Fruit fly (Drosophila melanogaster) whole organism, adult: ENCODE data around the gene CG17781.

Source experiments
- CG11617 ChIP-seq: fragments of 200-800 bp; sonication (Bioruptor generic); optimal IDR thresholded peaks from 2 replicates; lab custom pipeline; 2017; ENCODE audit warnings: mild to moderate bottlenecking, missing biosample characterization, missing genetic modification reagents, missing genetic modification characterization
- CG12768 ChIP-seq: fragments of 200-800 bp; sonication (Bioruptor generic); optimal IDR thresholded peaks from 2 replicates; lab custom pipeline; 2017; ENCODE audit warnings: missing biosample characterization, missing genetic modification characterization, mild to moderate bottlenecking, moderate library complexity, missing genetic modification reagents
- CG14711 ChIP-seq: fragments of 200-800 bp; sonication (Bioruptor generic); optimal IDR thresholded peaks from 2 replicates; lab custom pipeline; 2018; ENCODE audit warnings: missing biosample characterization, mild to moderate bottlenecking, missing genetic modification characterization, moderate library complexity
- CG1620 ChIP-seq: fragments of 200-800 bp; sonication (Bioruptor generic); optimal IDR thresholded peaks from 2 replicates; lab custom pipeline; 2016; ENCODE audit warnings: missing biosample characterization, missing genetic modification characterization
- CG33017 ChIP-seq: fragments of 200-800 bp; sonication (Bioruptor generic); optimal IDR thresholded peaks from 2 replicates; lab custom pipeline; 2018; ENCODE audit warnings: missing biosample characterization, mild to moderate bottlenecking, missing genetic modification characterization, moderate library complexity
- CG5204 ChIP-seq: fragments of 200-800 bp; sonication (Bioruptor generic); optimal IDR thresholded peaks from 2 replicates; lab custom pipeline; 2016; ENCODE audit warnings: missing biosample characterization, missing genetic modification characterization
- CG7045 ChIP-seq: fragments of 200-800 bp; sonication (Bioruptor generic); optimal IDR thresholded peaks from 2 replicates; lab custom pipeline; 2017; ENCODE audit warnings: missing biosample characterization, mild to moderate bottlenecking, missing genetic modification characterization
- CG7101 ChIP-seq: fragments of 200-800 bp; sonication (Bioruptor generic); optimal IDR thresholded peaks from 2 replicates; lab custom pipeline; 2018; ENCODE audit warnings: missing biosample characterization, mild to moderate bottlenecking, missing genetic modification characterization, moderate library complexity
- Clk ChIP-seq: fragments of 200-800 bp; sonication (Bioruptor generic); optimal IDR thresholded peaks from 2 replicates; lab custom pipeline; 2017; ENCODE audit warnings: missing biosample characterization, missing genetic modification characterization
- Crg-1 ChIP-seq: fragments of 200-800 bp; sonication (Bioruptor generic); optimal IDR thresholded peaks from 2 replicates; lab custom pipeline; 2016; ENCODE audit warnings: missing biosample characterization, missing genetic modification characterization
- Hr96 ChIP-seq: fragments of 200-800 bp; sonication (Bioruptor generic); optimal IDR thresholded peaks from 2 replicates; lab custom pipeline; 2016; ENCODE audit warnings: missing biosample characterization, missing genetic modification characterization
- Mnt ChIP-seq: fragments of 200-800 bp; sonication (Bioruptor generic); optimal IDR thresholded peaks from 2 replicates; lab custom pipeline; 2016; ENCODE audit warnings: missing biosample characterization, mild to moderate bottlenecking, missing genetic modification characterization
- bab1 ChIP-seq: fragments of 200-800 bp; sonication (Bioruptor generic); optimal IDR thresholded peaks from 3 replicates; lab custom pipeline; 2019; ENCODE audit warnings: missing biosample characterization, mild to moderate bottlenecking, missing genetic modification characterization, moderate library complexity
- cic ChIP-seq: fragments of 200-800 bp; sonication (Bioruptor generic); optimal IDR thresholded peaks from 2 replicates; lab custom pipeline; 2017; ENCODE audit warnings: missing biosample characterization, mild to moderate bottlenecking, missing genetic modification characterization, moderate library complexity
- cnc ChIP-seq, 2 experiments: fragments of >200 bp; optimal IDR thresholded peaks; 2 replicates each; lab custom pipeline; 2017
- kay ChIP-seq: fragments of 200-800 bp; sonication (Bioruptor generic); peaks from one replicate; lab custom pipeline; 2016; ENCODE audit warnings: missing biosample characterization, missing genetic modification characterization, borderline replicate concordance
- ovo ChIP-seq: fragments of 200-800 bp; sonication (Bioruptor generic); optimal IDR thresholded peaks from 2 replicates; lab custom pipeline; 2016; ENCODE audit warnings: missing biosample characterization, missing genetic modification characterization
- pad ChIP-seq: fragments of 200-800 bp; sonication (Bioruptor generic); optimal IDR thresholded peaks from 3 replicates; lab custom pipeline; 2017; ENCODE audit warnings: missing biosample characterization, missing genetic modification characterization, mild to moderate bottlenecking, moderate library complexity, missing genetic modification reagents
- tj ChIP-seq: fragments of 200-800 bp; sonication (Bioruptor generic); optimal IDR thresholded peaks from 3 replicates; lab custom pipeline; 2017; ENCODE audit warnings: missing biosample characterization, mild to moderate bottlenecking, missing genetic modification characterization, moderate library complexity
- toe ChIP-seq: fragments of 200-800 bp; sonication (Bioruptor generic); optimal IDR thresholded peaks from 2 replicates; lab custom pipeline; 2016; ENCODE audit warnings: missing biosample characterization, missing genetic modification characterization

Gene CG17781

DNA sequence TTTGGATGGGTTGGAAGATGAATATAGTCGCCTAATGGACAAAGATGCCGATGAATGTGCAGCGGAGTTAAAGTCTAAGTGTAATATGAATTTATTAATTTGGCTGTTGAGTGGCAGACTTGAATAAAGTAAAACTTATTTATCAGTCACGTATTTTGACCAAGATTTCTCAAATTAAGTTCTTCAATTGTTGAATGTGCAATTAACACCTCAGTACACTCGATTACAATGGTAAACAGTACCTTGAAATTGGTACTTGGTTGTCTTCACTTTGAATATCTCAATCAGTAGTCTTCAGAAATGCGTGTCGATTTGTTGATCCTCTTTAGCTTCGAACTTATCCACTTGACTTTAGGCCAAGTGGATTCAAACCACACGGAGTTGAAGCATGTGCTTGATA, 6.2 kb downstream of the CG17781 start, which contains the start of gene CG13614:
Gene CG13614 (plus strand): TSS at position 301 of the 400 bp plus-strand sequence.
- TF ChIP-seq Clk (no peak), CG12768 (GFP tag; lab: Kevin White, UChicago) (no peak), CG5204 (GFP tag; lab: Kevin White, UChicago) (no peak), CG14711 (no peak), CG1620 (GFP tag; lab: Kevin White, UChicago) (no peak), CG7101 (tag; lab: Kevin White, UChicago) (no peak), tj (GFP tag; lab: Kevin White, UChicago) (no peak), kay (GFP tag; lab: Kevin White, UChicago) (no peak), CG7045 (GFP tag; lab: Kevin White, UChicago) (no peak), cnc (optimal IDR thresholded peaks at IDR 0.05; lab: Kevin White, UChicago) (no peak), pad (GFP tag; lab: Kevin White, UChicago) (no peak), Mnt (GFP tag; lab: Kevin White, UChicago) (no peak), toe (no peak), ovo (no peak), bab1 (GFP tag; lab: Kevin White, UChicago) (no peak), cic (GFP tag; lab: Kevin White, UChicago) (no peak), Crg-1 (GFP tag; lab: Kevin White, UChicago) (no peak), CG33017 (tag; lab: Kevin White, UChicago) (no peak)

dm6 chr3R:24368064-24368463, 7.4 kb downstream of the CG17781 start, which contains the start of the genes CG42812 and CG33341:
Gene CG42812 (minus strand): TSS chr3R:24368164.
Gene CG33341 (plus strand): TSS chr3R:24368358.
- TF ChIP-seq Hr96 (no peak), CG7101 (tag; lab: Kevin White, UChicago) (no peak), cic (GFP tag; lab: Kevin White, UChicago) (no peak), pad (GFP tag; lab: Kevin White, UChicago) (no peak), Clk (no peak), toe (no peak), cnc (optimal IDR thresholded peaks at IDR 0.05; lab: Kevin White, UChicago) (no peak), CG12768 (GFP tag; lab: Kevin White, UChicago) (no peak), ovo (no peak), bab1 (GFP tag; lab: Kevin White, UChicago) (no peak), CG14711 (no peak), CG33017 (tag; lab: Kevin White, UChicago) (no peak), CG7045 (GFP tag; lab: Kevin White, UChicago) (no peak), kay (GFP tag; lab: Kevin White, UChicago) (no peak), Crg-1 (GFP tag; lab: Kevin White, UChicago) (no peak), CG11617 (GFP tag; lab: Kevin White, UChicago) (no peak), CG5204 (GFP tag; lab: Kevin White, UChicago) (no peak), CG1620 (GFP tag; lab: Kevin White, UChicago) (no peak), Mnt (GFP tag; lab: Kevin White, UChicago) (no peak)

DNA sequence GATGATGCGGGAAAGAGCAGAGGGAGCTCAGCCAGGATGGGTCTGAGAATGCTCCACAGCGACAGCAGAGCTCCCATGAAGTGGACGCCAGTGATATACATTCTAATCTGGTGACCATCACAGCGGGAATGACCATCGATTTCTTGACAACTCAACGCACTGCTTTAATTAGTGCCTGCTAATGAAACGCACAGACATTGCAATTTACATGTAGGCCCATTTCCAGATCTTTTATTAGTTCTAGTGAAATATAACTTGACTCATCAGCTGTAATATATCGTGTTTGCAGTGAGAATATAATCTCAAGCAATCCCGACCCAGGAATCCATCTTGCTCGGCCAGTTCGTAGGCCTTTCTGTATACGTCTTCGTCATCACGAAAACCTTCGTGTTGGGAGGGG, 8.3 kb downstream of the CG17781 start, which contains the start of gene CG42811:
Gene CG42811 (minus strand): TSS at position 101 of the 400 bp plus-strand sequence.
- TF ChIP-seq CG33017 (tag; lab: Kevin White, UChicago), result no peak
- no peak for TF ChIP-seq toe
- TF ChIP-seq pad (GFP tag; lab: Kevin White, UChicago), result no peak
- TF ChIP-seq cic (GFP tag; lab: Kevin White, UChicago), result no peak
- TF ChIP-seq CG14711, result no peak
- no peak for TF ChIP-seq CG7101 (tag; lab: Kevin White, UChicago)
- TF ChIP-seq tj (GFP tag; lab: Kevin White, UChicago), result no peak
- no peak for TF ChIP-seq cnc (optimal IDR thresholded peaks at IDR 0.05; lab: Kevin White, UChicago)
- no peak for TF ChIP-seq Clk
- TF ChIP-seq CG1620 (GFP tag; lab: Kevin White, UChicago), result no peak
- TF ChIP-seq ovo, result no peak
- TF ChIP-seq Hr96, result no peak
- TF ChIP-seq Crg-1 (GFP tag; lab: Kevin White, UChicago), result no peak
- TF ChIP-seq bab1 (GFP tag; lab: Kevin White, UChicago), result no peak
- TF ChIP-seq CG5204 (GFP tag; lab: Kevin White, UChicago), result no peak

DNA sequence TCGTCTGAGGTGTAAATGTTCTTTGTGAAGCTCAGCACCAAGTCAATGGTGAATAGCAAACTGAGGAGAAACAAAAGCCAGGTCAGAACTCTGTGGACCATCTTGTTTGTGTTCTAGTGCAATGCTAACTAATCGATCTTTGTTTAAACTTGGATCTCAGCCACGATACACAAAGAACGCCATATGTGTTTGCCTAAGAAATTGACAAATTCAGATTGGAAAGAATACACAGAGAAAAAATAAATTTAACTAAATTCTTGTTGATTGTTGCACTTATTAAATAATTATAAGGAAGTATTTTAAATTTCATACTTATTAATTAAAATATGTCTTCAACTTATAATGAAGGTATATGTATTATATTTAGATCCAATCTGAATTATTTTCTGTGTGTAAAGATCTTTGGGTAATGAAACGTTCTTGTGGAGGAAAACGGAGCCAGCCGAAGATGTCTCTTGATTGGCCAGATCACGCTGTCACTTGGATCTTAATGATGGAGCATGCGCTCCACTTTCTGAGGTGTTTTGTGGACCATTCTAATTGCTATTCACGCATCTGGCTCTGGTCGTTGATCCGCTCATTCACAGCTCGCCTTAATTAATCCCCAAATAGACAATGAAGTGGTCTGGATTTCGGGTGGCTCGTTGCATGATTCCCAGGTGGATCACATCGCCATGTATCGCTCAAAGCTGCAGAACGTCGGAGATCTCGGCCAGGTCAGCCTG, 10.4 kb downstream of the CG17781 start, which contains the start of the genes CG17784 and CG13613:
Gene CG17784 (minus strand): TSS at position 101 of the 725 bp plus-strand sequence.
Gene CG13613 (plus strand): TSS at position 675 of the 725 bp plus-strand sequence.
- TF ChIP-seq Hr96, result no peak
- no peak for TF ChIP-seq Mnt (GFP tag; lab: Kevin White, UChicago)
- no peak for TF ChIP-seq cnc (optimal IDR thresholded peaks at IDR 0.05; lab: Kevin White, UChicago)
- no peak for TF ChIP-seq toe
- TF ChIP-seq CG14711, result no peak
- no peak for TF ChIP-seq cic (GFP tag; lab: Kevin White, UChicago)
- TF ChIP-seq CG12768 (GFP tag; lab: Kevin White, UChicago), result no peak
- TF ChIP-seq CG5204 (GFP tag; lab: Kevin White, UChicago), result no peak
- no peak for TF ChIP-seq CG1620 (GFP tag; lab: Kevin White, UChicago)
- no peak for TF ChIP-seq ovo
- no peak for TF ChIP-seq Crg-1 (GFP tag; lab: Kevin White, UChicago)
- TF ChIP-seq kay (GFP tag; lab: Kevin White, UChicago), result no peak
- TF ChIP-seq CG7045 (GFP tag; lab: Kevin White, UChicago), result no peak
- no peak for TF ChIP-seq CG11617 (GFP tag; lab: Kevin White, UChicago)
- TF ChIP-seq CG33017 (tag; lab: Kevin White, UChicago), result no peak

- TF ChIP-seq CG7045 (GFP tag; lab: Kevin White, UChicago), result no peak
- TF ChIP-seq ovo, result no peak
Observed at dm6 chr3R:24362838-24363237, 12.6 kb downstream of the CG17781 start, which contains the start of gene CG33340. Gene CG33340 (plus strand): TSS chr3R:24363138.
